Fruit fly (Drosophila melanogaster): ENCODE results near the gene RhoGAP15B.

The RhoGAP15B gene

DNA sequence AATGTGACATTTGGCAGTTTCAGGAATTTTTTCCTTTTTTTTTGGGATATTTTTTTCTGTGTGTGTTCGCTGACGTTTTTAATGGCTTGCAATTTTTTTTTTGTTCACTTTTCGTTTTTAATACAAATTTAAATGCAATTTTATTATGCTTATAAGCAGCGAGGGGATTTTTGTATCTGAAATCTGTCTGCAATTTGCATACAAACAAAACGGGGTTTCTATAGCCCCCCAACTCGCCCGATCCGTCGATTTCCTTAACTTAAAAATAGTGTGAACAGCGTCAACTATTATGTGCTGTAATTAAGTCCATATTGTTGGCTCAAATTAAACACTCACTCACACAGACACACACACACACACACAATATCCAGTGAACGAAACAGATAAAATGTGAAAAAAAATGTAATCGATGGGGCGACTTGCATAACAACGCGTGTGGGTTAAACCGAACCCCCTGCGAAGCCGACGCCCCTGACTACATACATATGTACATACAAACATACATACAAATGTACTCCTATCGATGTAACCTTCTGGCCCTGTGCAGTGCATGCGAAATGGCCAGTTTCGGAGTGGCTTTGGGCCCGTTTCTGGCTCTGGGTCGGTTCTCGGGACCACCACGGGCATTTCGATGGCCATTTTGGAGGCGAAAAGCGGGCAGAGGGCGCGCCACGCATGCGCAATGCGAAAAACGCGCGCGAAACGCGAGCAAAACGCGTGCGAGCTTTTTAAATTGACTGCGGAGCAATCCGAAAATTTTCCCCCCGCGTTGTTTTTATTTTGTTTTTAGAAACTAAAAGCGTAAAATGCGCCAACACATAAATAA is 10.9 kb upstream of the RhoGAP15B start (continued):
- peak; percentile 44; the same call in 1 of the 3 replicates for TF ChIP-seq Optix (GFP tag; IDR thresholded peaks at IDR 0.05)
- no peak for TF ChIP-seq danr (GFP tag; IDR thresholded peaks at IDR 0.05)
- TF ChIP-seq cg (GFP tag; optimal IDR thresholded peaks at IDR 0.05) = peak; percentile 21
- TF ChIP-seq ap (GFP tag; IDR thresholded peaks at IDR 0.05) = peak; percentile 17; the same call in 1 of the 2 replicates
- TF ChIP-seq CG8290 (GFP tag; optimal IDR thresholded peaks at IDR 0.05) = no peak
- TF ChIP-seq CG8290 (tag; optimal IDR thresholded peaks at IDR 0.05) = peak in 1 of 2 experiments; percentile 40
- no peak for TF ChIP-seq prd (optimal IDR thresholded peaks at IDR 0.05)
- no peak for TF ChIP-seq prd (GFP tag; IDR thresholded peaks at IDR 0.05)
- no peak for TF ChIP-seq Kr (GFP tag; optimal IDR thresholded peaks at IDR 0.05)
- TF ChIP-seq CG8359 (GFP tag; optimal IDR thresholded peaks at IDR 0.05; ENCODE audit: borderline replicate concordance) = peak; percentile 99
- TF ChIP-seq Med (GFP tag) = peak; percentile 62
- TF ChIP-seq otp (GFP tag; IDR thresholded peaks at IDR 0.05) = no peak
- peak; percentile 23 for TF ChIP-seq CG11504 (tag; optimal IDR thresholded peaks at IDR 0.05)
- no peak for TF ChIP-seq nom (GFP tag; optimal IDR thresholded peaks at IDR 0.05)
- TF ChIP-seq CoRest (tag; optimal IDR thresholded peaks at IDR 0.05) = no peak
- TF ChIP-seq Hsf (GFP tag; optimal IDR thresholded peaks at IDR 0.05) = no peak
- no peak for TF ChIP-seq luna (GFP tag; optimal IDR thresholded peaks at IDR 0.05)
- TF ChIP-seq ind (GFP tag; optimal IDR thresholded peaks at IDR 0.05) = no peak

DNA sequence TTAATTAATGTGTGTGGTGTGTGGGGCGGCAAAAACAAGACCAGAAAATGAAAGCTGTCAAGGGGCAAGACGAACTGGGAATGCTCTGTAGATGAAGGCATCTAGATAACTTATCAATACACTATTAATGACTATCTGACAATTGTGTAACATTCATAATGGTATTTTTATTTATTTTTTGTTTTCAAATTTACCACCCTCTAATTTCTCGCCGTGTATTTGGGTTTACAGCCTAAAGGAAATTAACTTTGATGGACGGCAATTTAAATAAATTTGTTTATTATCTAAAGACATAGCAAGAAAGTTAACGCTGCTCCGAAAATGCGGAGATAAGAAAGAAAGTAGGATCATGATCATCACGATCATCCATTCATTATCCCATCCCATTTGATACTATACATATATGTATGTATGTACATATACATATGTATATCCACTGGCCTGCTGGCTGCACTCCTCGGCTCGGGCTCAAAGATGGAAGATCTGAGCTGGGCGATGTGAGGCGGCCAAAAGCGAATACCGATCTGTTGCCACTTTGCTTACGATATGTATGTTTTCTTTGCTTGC is 10.2 kb upstream of the RhoGAP15B start:
- TF ChIP-seq al (GFP tag; IDR thresholded peaks at IDR 0.05) (no peak), CG1603 (tag; optimal IDR thresholded peaks at IDR 0.05) (peak; percentile 16), PHDP (tag; optimal IDR thresholded peaks at IDR 0.05) (no peak), CG4424 (GFP tag; optimal IDR thresholded peaks at IDR 0.05) (peak; percentile 8), zfh1 (GFP tag; IDR thresholded peaks at IDR 0.05) (0 out of 3 replicates have a peak, but pooled peaks have one; percentile 4), CG12104 (GFP tag; optimal IDR thresholded peaks at IDR 0.05) (no peak), unc-4 (GFP tag; IDR thresholded peaks at IDR 0.05; ENCODE audit: partially characterized antibody) (no peak), corto (GFP tag; optimal IDR thresholded peaks at IDR 0.05) (no peak), dmrt99B (tag; optimal IDR thresholded peaks at IDR 0.05) (peak; percentile 30), CG2712 (tag; optimal IDR thresholded peaks at IDR 0.05) (peak; percentile 1), CG11504 (tag; optimal IDR thresholded peaks at IDR 0.05) (peak; percentile 8), usp (GFP tag; optimal IDR thresholded peaks at IDR 0.05) (no peak), repo (GFP tag; optimal IDR thresholded peaks at IDR 0.05) (no peak), vvl (GFP tag; IDR thresholded peaks at IDR 0.05) (peak; percentile 28; the same call in 1 of the 2 replicates), Ets65A (GFP tag) (peak; percentile 36), sens-2 (GFP tag; IDR thresholded peaks at IDR 0.05) (no peak), gem (tag; optimal IDR thresholded peaks at IDR 0.05) (peak; percentile 32), CG10979 (tag; optimal IDR thresholded peaks at IDR 0.05) (peak; percentile 24), pros (GFP tag; optimal IDR thresholded peaks at IDR 0.05) (peak; percentile 63), CG14050 (GFP tag; IDR thresholded peaks at IDR 0.05) (no peak), onecut (GFP tag; IDR thresholded peaks at IDR 0.05) (no peak), CG10565 (GFP tag; optimal IDR thresholded peaks at IDR 0.05) (no peak), CG2678 (tag; optimal IDR thresholded peaks at IDR 0.05) (peak; percentile 2), ci (GFP tag; IDR thresholded peaks at IDR 0.05) (peak; percentile 37; the same call in 1 of the 3 replicates), hbn (GFP tag; IDR thresholded peaks at IDR 0.05; ENCODE audit: partially characterized antibody) (no peak), CG17359 (tag; optimal IDR thresholded peaks at IDR 0.05) (peak; percentile 27), wor (GFP tag; IDR thresholded peaks at IDR 0.05) (no peak), CG1602 (GFP tag; optimal IDR thresholded peaks at IDR 0.05) (no peak), CG7839 (tag; optimal IDR thresholded peaks at IDR 0.05) (no peak), Bdp1 (GFP tag; optimal IDR thresholded peaks at IDR 0.05) (no peak), CoRest (tag; optimal IDR thresholded peaks at IDR 0.05) (no peak), Blimp-1 (GFP tag; optimal IDR thresholded peaks at IDR 0.05) (peak; percentile 51), CG18262 (tag; optimal IDR thresholded peaks at IDR 0.05) (peak; percentile 2)

Measured in whole organism, embryonic.